Fruit fly (Drosophila melanogaster): ENCODE results near the gene CG42827.

CG42827 gene

DNA sequence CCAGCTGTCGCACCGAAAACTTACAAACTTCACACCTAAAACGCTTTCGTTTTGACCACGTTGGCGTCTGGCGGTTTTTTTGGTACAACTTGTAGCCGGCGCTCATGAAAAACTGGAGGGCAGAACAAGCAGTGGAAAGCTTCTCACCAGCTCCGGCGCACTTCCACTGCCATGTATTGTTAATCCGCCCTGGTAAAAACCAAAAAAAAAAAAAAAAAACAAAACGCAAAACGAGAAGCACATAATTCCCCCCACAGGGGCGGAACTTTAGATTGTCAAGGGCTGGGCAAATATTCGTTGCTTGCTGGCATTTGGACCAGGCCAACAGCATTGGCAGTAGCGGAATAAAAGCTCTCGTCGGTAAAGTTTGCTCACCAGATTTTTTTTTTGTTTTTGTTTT, 1.6 kb downstream of the CG42827 start (continued):
- TF ChIP-seq CG31627 (GFP tag; optimal IDR thresholded peaks at IDR 0.05) (peak; percentile 5), CG6854 (GFP tag; optimal IDR thresholded peaks at IDR 0.05) (peak; percentile 76), lz (GFP tag; optimal IDR thresholded peaks at IDR 0.05) (peak; percentile 43), CG6163 (GFP tag; IDR thresholded peaks at IDR 0.05) (peak; percentile 87), CG8119 (GFP tag; IDR thresholded peaks at IDR 0.05) (peak; percentile 72), CG6808 (GFP tag; optimal IDR thresholded peaks at IDR 0.05) (peak; percentile 27), ss (GFP tag; optimal IDR thresholded peaks at IDR 0.05) (peak; percentile 10 to 53), Eip75B (GFP tag; optimal IDR thresholded peaks at IDR 0.05) (peak; percentile 28), cyc (GFP tag; optimal IDR thresholded peaks at IDR 0.05) (no peak), CG9139 (GFP tag; optimal IDR thresholded peaks at IDR 0.05) (no peak), fkh (GFP tag; optimal IDR thresholded peaks at IDR 0.05) (no peak)

dm6 chr3R:23377288-23377687, 4.6 kb downstream of the CG42827 start:
- TF ChIP-seq Ets96B (tag; optimal IDR thresholded peaks at IDR 0.05) (no peak), fd85E (GFP tag; optimal IDR thresholded peaks at IDR 0.05) (no peak), CG6808 (GFP tag; optimal IDR thresholded peaks at IDR 0.05) (no peak)

dm6 chr3R:23383723-23384122, 11.0 kb downstream of the CG42827 start:
- TF ChIP-seq Ets96B (tag; optimal IDR thresholded peaks at IDR 0.05) = no peak

- TF ChIP-seq ss (GFP tag; optimal IDR thresholded peaks at IDR 0.05) = peak; percentile 28 to 35
- TF ChIP-seq net (GFP tag; optimal IDR thresholded peaks at IDR 0.05) = peak; percentile 50
- no peak for TF ChIP-seq Hr39 (GFP tag; optimal IDR thresholded peaks at IDR 0.05)
- TF ChIP-seq Ets96B (tag; optimal IDR thresholded peaks at IDR 0.05) = no peak
- no peak for TF ChIP-seq Eip93F (GFP tag; optimal IDR thresholded peaks at IDR 0.05)
- no peak for TF ChIP-seq achi (GFP tag; optimal IDR thresholded peaks at IDR 0.05)
- TF ChIP-seq pdm3 (GFP tag; optimal IDR thresholded peaks at IDR 0.05) = no peak
- TF ChIP-seq fd59A (GFP tag; optimal IDR thresholded peaks at IDR 0.05) = no peak
- no peak for TF ChIP-seq Eip75B (GFP tag; optimal IDR thresholded peaks at IDR 0.05)
- no peak for TF ChIP-seq lz (GFP tag; optimal IDR thresholded peaks at IDR 0.05)
- TF ChIP-seq Blimp-1 (GFP tag; optimal IDR thresholded peaks at IDR 0.05) = no peak
- no peak for TF ChIP-seq fd85E (GFP tag; optimal IDR thresholded peaks at IDR 0.05)
- peak; percentile 59 for TF ChIP-seq Lpt (GFP tag; optimal IDR thresholded peaks at IDR 0.05)
- TF ChIP-seq CG9139 (GFP tag; optimal IDR thresholded peaks at IDR 0.05) = peak; percentile 56
- TF ChIP-seq Met (GFP tag; optimal IDR thresholded peaks at IDR 0.05) = no peak
- no peak for TF ChIP-seq fkh (GFP tag; optimal IDR thresholded peaks at IDR 0.05)
- 0 out of 3 replicates have a peak, but pooled peaks have one; percentile 46 for TF ChIP-seq CG6163 (GFP tag; IDR thresholded peaks at IDR 0.05)
- TF ChIP-seq Ets21C (GFP tag; optimal IDR thresholded peaks at IDR 0.05) = no peak
- TF ChIP-seq CG8119 (GFP tag; IDR thresholded peaks at IDR 0.05) = peak; percentile 79
- TF ChIP-seq CG11762 (GFP tag; optimal IDR thresholded peaks at IDR 0.05; ENCODE audit: insufficient read depth) = no peak
- no peak for TF ChIP-seq CG3032 (tag; optimal IDR thresholded peaks at IDR 0.05)
- peak; percentile 73 for TF ChIP-seq CG15336 (GFP tag; IDR thresholded peaks at IDR 0.05)
- TF ChIP-seq Gug (GFP tag; IDR thresholded peaks at IDR 0.05) = no peak
- TF ChIP-seq cyc (GFP tag; optimal IDR thresholded peaks at IDR 0.05) = no peak
- TF ChIP-seq CG11294 (GFP tag; IDR thresholded peaks at IDR 0.05) = no peak
- TF ChIP-seq CG11902 (GFP tag; optimal IDR thresholded peaks at IDR 0.05) = no peak
- TF ChIP-seq CG6854 (GFP tag; optimal IDR thresholded peaks at IDR 0.05) = peak; percentile 40
- TF ChIP-seq CG3919 (GFP tag; optimal IDR thresholded peaks at IDR 0.05) = peak; percentile 29
- no peak for TF ChIP-seq CG4318 (GFP tag; optimal IDR thresholded peaks at IDR 0.05)
- TF ChIP-seq CG16779 (tag; optimal IDR thresholded peaks at IDR 0.05) = peak; percentile 23
- no peak for TF ChIP-seq CG8632 (GFP tag; optimal IDR thresholded peaks at IDR 0.05)
- no peak for TF ChIP-seq CG7368 (GFP tag; optimal IDR thresholded peaks at IDR 0.05)
- peak; percentile 27 for TF ChIP-seq CG1621 (tag; optimal IDR thresholded peaks at IDR 0.05)
- TF ChIP-seq CG31627 (GFP tag; optimal IDR thresholded peaks at IDR 0.05) = no peak
- no peak for TF ChIP-seq Sox15 (GFP tag; optimal IDR thresholded peaks at IDR 0.05)
- peak; percentile 66 for TF ChIP-seq Eip78C (GFP tag)
- no peak for TF ChIP-seq acj6 (GFP tag; optimal IDR thresholded peaks at IDR 0.05)
- TF ChIP-seq topi (GFP tag; optimal IDR thresholded peaks at IDR 0.05) = no peak
- TF ChIP-seq vri (GFP tag; optimal IDR thresholded peaks at IDR 0.05) = no peak
- TF ChIP-seq CG6808 (GFP tag; optimal IDR thresholded peaks at IDR 0.05) = peak; percentile 61
- TF ChIP-seq Smox (GFP tag; optimal IDR thresholded peaks at IDR 0.05) = no peak
- TF ChIP-seq Sox14 (GFP tag; optimal IDR thresholded peaks at IDR 0.05) = peak; percentile 18
- TF ChIP-seq Sox102F (GFP tag; optimal IDR thresholded peaks at IDR 0.05) = no peak
Measured at dm6 chr3R:23384591-23385260, 12.0 kb downstream of the CG42827 start, which contains the start of gene CG4393. TSS of gene CG4393 (minus strand) at chr3R:23384777.
